Fruit fly (Drosophila melanogaster): ENCODE data around the gene CG33267.

DNA sequence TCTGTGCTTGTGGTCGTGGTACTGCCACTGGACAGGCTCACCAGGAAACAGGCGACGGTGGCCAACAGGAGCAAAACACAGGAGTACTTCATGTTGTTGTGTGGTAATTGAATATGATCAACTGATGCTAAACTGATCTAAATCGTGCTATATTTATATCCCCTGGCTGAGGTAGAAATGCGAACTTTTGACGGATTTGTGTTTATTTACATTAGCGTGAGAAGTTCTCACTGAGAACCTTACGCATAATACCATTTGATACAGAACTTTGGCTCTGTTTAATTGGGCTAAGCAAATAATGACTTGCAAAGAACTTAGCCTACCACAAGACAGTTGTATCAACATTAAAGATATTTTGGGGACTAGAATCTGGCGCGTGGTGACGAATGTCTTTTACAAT, 26.8 kb downstream of the CG33267 start, which contains the start of gene CG33268:
- TF ChIP-seq CG8478 (optimal IDR thresholded peaks at IDR 0.05) (no peak), Dll (optimal IDR thresholded peaks at IDR 0.05) (no peak), psq (optimal IDR thresholded peaks at IDR 0.05) (no peak)

Data from whole organism.